Worm (Caenorhabditis elegans): Measurements from ENCODE around the gene T05G5.4.

- no peak for TF ChIP-seq pha-2 (tag; optimal IDR thresholded peaks at IDR 0.05)
- no peak for TF ChIP-seq ama-1 (optimal IDR thresholded peaks at IDR 0.05)
- TF ChIP-seq lin-11 (tag; optimal IDR thresholded peaks at IDR 0.05) = no peak
- no peak for TF ChIP-seq pha-4 (tag; optimal IDR thresholded peaks at IDR 0.05)
- no peak for TF ChIP-seq nhr-11 (tag; optimal IDR thresholded peaks at IDR 0.05)
- TF ChIP-seq unc-86 (tag; optimal IDR thresholded peaks at IDR 0.05) = no peak
- TF ChIP-seq tbx-2 (tag; optimal IDR thresholded peaks at IDR 0.05) = no peak
- TF ChIP-seq hlh-30 (tag; optimal IDR thresholded peaks at IDR 0.05; ENCODE audit: insufficient read depth) = no peak
- TF ChIP-seq pqm-1 (tag; optimal IDR thresholded peaks at IDR 0.05) = no peak
- TF ChIP-seq hlh-6 (tag; optimal IDR thresholded peaks at IDR 0.05) = no peak
- TF ChIP-seq ceh-2 (tag; optimal IDR thresholded peaks at IDR 0.05) = no peak
- no peak for TF ChIP-seq Y22D7AL.16 (tag; optimal IDR thresholded peaks at IDR 0.05)
- TF ChIP-seq ceh-6 (GFP tag; optimal IDR thresholded peaks at IDR 0.05) = no peak
Measured at ce11 chrIII:9705157-9705905, 43.4 kb upstream of the T05G5.4 start.
